Worm (Caenorhabditis elegans): Measurements from ENCODE around the gene srxa-19.

DNA sequence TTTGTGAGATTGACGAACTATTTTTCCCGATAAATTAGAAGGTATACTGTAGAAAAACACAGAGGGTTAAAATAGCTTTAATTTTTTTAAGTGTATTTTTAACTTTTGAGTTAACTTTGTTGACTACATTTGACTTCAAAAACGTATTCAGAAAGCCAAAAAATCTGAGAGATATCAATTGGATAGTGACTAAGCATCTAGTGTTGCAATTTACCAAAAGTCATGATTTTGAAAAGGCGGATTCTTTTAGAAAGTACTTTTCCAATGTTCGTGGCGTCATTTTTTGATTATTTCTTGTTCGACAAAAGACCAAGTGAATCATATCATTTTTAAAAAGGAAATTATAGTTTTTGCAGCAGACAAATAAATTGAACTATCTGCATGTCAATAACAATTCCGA lies 46.3 kb upstream of the srxa-19 start:
- TF ChIP-seq flt-1 (GFP tag; IDR thresholded peaks at IDR 0.05) = no peak
- no peak for TF ChIP-seq ztf-29 (GFP tag; IDR thresholded peaks at IDR 0.05)
- TF ChIP-seq klf-2 (GFP tag; conservative IDR thresholded peaks at IDR 0.05) = no peak
- no peak for TF ChIP-seq tab-1 (GFP tag; IDR thresholded peaks at IDR 0.05)
- TF ChIP-seq ref-1 (GFP tag; conservative IDR thresholded peaks at IDR 0.05) = no peak
- no peak for TF ChIP-seq T22C8.4 (GFP tag; IDR thresholded peaks at IDR 0.05)
- TF ChIP-seq med-1 (GFP tag; optimal IDR thresholded peaks at IDR 0.05; ENCODE audit: insufficient read depth) = no peak
- no peak for TF ChIP-seq cog-1 (tag; optimal IDR thresholded peaks at IDR 0.05)
- TF ChIP-seq ztf-23 (GFP tag; IDR thresholded peaks at IDR 0.05) = no peak
